Fruit fly (Drosophila melanogaster): Measurements from ENCODE around the gene CG10348.

dm6 chr2L:18674994-18675393 lies 57.3 kb downstream of the CG10348 start, which contains the start of gene Mst36Fb:
- TF ChIP-seq fd96Ca (GFP tag; IDR thresholded peaks at IDR 0.05) = no peak
- no peak for TF ChIP-seq Snoo (tag; optimal IDR thresholded peaks at IDR 0.05)
- TF ChIP-seq CG17806 (tag; optimal IDR thresholded peaks at IDR 0.05) = no peak
- TF ChIP-seq Ets98B (GFP tag; IDR thresholded peaks at IDR 0.05) = no peak
- no peak for TF ChIP-seq CG34367 (tag; optimal IDR thresholded peaks at IDR 0.05)
